Worm (Caenorhabditis elegans): Measurements from ENCODE around the gene C14C11.7.

Gene C14C11.7

ce11 chrV:5684534-5684933 is 18.6 kb upstream of the C14C11.7 start, which contains the start of the genes hmgs-1 and F25B4.4:
Gene hmgs-1, minus strand, starts transcription at chrV:5684589.
Gene F25B4.4, plus strand, starts transcription at chrV:5684873.
- peak; percentile 99 for TF ChIP-seq R02D3.7 (tag; optimal IDR thresholded peaks at IDR 0.05)
- TF ChIP-seq ceh-82 (tag; optimal IDR thresholded peaks at IDR 0.05), result peak; percentile 17
- peak; percentile 21 for TF ChIP-seq dmd-4 (tag; optimal IDR thresholded peaks at IDR 0.05)
- TF ChIP-seq ZK546.5 (tag; optimal IDR thresholded peaks at IDR 0.05), result peak; percentile 32
- no peak for TF ChIP-seq ztf-11 (tag; optimal IDR thresholded peaks at IDR 0.05)
- TF ChIP-seq mdl-1 (tag; optimal IDR thresholded peaks at IDR 0.05), result no peak
- TF ChIP-seq alr-1 (tag; optimal IDR thresholded peaks at IDR 0.05), result no peak
- peak; percentile 88 for TF ChIP-seq gmeb-1 (tag; optimal IDR thresholded peaks at IDR 0.05)
- TF ChIP-seq lin-39 (tag; optimal IDR thresholded peaks at IDR 0.05), result peak; percentile 61
- peak; percentile 83 for TF ChIP-seq fos-1 (tag; optimal IDR thresholded peaks at IDR 0.05)
- TF ChIP-seq nhr-21 (tag; optimal IDR thresholded peaks at IDR 0.05), result peak; percentile 87
- TF ChIP-seq lsy-2 (tag; optimal IDR thresholded peaks at IDR 0.05), result peak; percentile 84 to 95
- no peak for TF ChIP-seq mbf-1 (tag; optimal IDR thresholded peaks at IDR 0.05)
- TF ChIP-seq lin-11 (tag; optimal IDR thresholded peaks at IDR 0.05), result peak; percentile 81
- TF ChIP-seq unc-62 (GFP tag; optimal IDR thresholded peaks at IDR 0.05), result peak; percentile 49
- no peak for TF ChIP-seq ztf-1 (GFP tag; conservative IDR thresholded peaks at IDR 0.05)
- TF ChIP-seq ama-1 (optimal IDR thresholded peaks at IDR 0.05), result peak; percentile 57
- no peak for TF ChIP-seq unc-39 (tag; optimal IDR thresholded peaks at IDR 0.05)
- TF ChIP-seq skn-1 (tag; optimal IDR thresholded peaks at IDR 0.05), result peak; percentile 21
- TF ChIP-seq sem-4 (tag; optimal IDR thresholded peaks at IDR 0.05), result peak; percentile 77
- peak; percentile 47 for TF ChIP-seq nhr-77 (tag; optimal IDR thresholded peaks at IDR 0.05)
- peak; percentile 95 for TF ChIP-seq mab-5 (tag; optimal IDR thresholded peaks at IDR 0.05)
- no peak for TF ChIP-seq nhr-11 (tag; optimal IDR thresholded peaks at IDR 0.05)
- TF ChIP-seq aly-2 (tag; optimal IDR thresholded peaks at IDR 0.05), result no peak
- peak; percentile 34 for TF ChIP-seq Y55F3AM.14 (GFP tag; optimal IDR thresholded peaks at IDR 0.05)
- TF ChIP-seq egl-27 (tag; optimal IDR thresholded peaks at IDR 0.05), result peak; percentile 91
- TF ChIP-seq ceh-16 (tag; optimal IDR thresholded peaks at IDR 0.05), result no peak
- no peak for TF ChIP-seq nhr-12 (tag; optimal IDR thresholded peaks at IDR 0.05)
- no peak for TF ChIP-seq peb-1 (tag; optimal IDR thresholded peaks at IDR 0.05)
- peak; percentile 97 for TF ChIP-seq unc-55 (GFP tag; optimal IDR thresholded peaks at IDR 0.05)
- TF ChIP-seq elt-1 (tag; optimal IDR thresholded peaks at IDR 0.05), result no peak
- TF ChIP-seq zag-1 (tag; optimal IDR thresholded peaks at IDR 0.05), result peak; percentile 83
- TF ChIP-seq nhr-23 (tag; optimal IDR thresholded peaks at IDR 0.05), result no peak
- TF ChIP-seq sma-9 (GFP tag; optimal IDR thresholded peaks at IDR 0.05), result peak; percentile 95
- no peak for TF ChIP-seq sma-9 (tag; optimal IDR thresholded peaks at IDR 0.05)
- no peak for TF ChIP-seq nhr-237 (tag; optimal IDR thresholded peaks at IDR 0.05)
- TF ChIP-seq nhr-25 (tag; optimal IDR thresholded peaks at IDR 0.05), result peak; percentile 93
- TF ChIP-seq ztf-4 (tag; optimal IDR thresholded peaks at IDR 0.05), result peak; percentile 87
- peak; percentile 89 for TF ChIP-seq sma-3 (GFP tag; optimal IDR thresholded peaks at IDR 0.05)
- TF ChIP-seq nhr-6 (tag; optimal IDR thresholded peaks at IDR 0.05), result peak; percentile 80
- TF ChIP-seq nhr-129 (tag; optimal IDR thresholded peaks at IDR 0.05), result peak; percentile 93
- TF ChIP-seq blmp-1 (tag; optimal IDR thresholded peaks at IDR 0.05; ENCODE audit: insufficient read depth), result peak; percentile 78
- peak; percentile 68 for TF ChIP-seq snpc-4 (tag; optimal IDR thresholded peaks at IDR 0.05)
- peak; percentile 89 for TF ChIP-seq F13H6.1 (tag; optimal IDR thresholded peaks at IDR 0.05)
- TF ChIP-seq elt-3 (tag; optimal IDR thresholded peaks at IDR 0.05), result no peak
- peak; percentile 72 for TF ChIP-seq nhr-10 (tag; optimal IDR thresholded peaks at IDR 0.05)
- peak; percentile 91 for TF ChIP-seq lin-13 (GFP tag; optimal IDR thresholded peaks at IDR 0.05)
- peak; percentile 94 for TF ChIP-seq crh-2 (tag; optimal IDR thresholded peaks at IDR 0.05)
- TF ChIP-seq C34F6.9 (tag; optimal IDR thresholded peaks at IDR 0.05), result peak; percentile 93

Data from whole organism, L2 larva.